Worm (Caenorhabditis elegans) whole organism, late embryonic: ENCODE data around the gene F14D2.14.

Experiments
- ceh-14 ChIP-seq: sonication (generic microtip); optimal IDR thresholded peaks from 2 replicates; lab custom pipeline; 2016; ENCODE audit warnings: missing genotype, missing genetic modification characterization, missing compliant biosample characterization
- fax-1 ChIP-seq: sonication (generic microtip); optimal IDR thresholded peaks from 2 replicates; lab custom pipeline; 2016; ENCODE audit warnings: missing genotype, missing genetic modification characterization, missing compliant biosample characterization
- rnt-1 ChIP-seq: sonication (generic microtip); optimal IDR thresholded peaks from 2 replicates; lab custom pipeline; 2016; ENCODE audit warnings: missing genetic modification characterization, missing compliant biosample characterization
- tbx-2 ChIP-seq: sonication (generic microtip); optimal IDR thresholded peaks from 2 replicates; lab custom pipeline; 2016; ENCODE audit warnings: missing genetic modification characterization, missing compliant biosample characterization
- unc-55 ChIP-seq: sonication (generic microtip); optimal IDR thresholded peaks from 2 replicates; lab custom pipeline; 2017; ENCODE audit warnings: missing biosample characterization, missing genetic modification reagents, missing genetic modification characterization

DNA sequence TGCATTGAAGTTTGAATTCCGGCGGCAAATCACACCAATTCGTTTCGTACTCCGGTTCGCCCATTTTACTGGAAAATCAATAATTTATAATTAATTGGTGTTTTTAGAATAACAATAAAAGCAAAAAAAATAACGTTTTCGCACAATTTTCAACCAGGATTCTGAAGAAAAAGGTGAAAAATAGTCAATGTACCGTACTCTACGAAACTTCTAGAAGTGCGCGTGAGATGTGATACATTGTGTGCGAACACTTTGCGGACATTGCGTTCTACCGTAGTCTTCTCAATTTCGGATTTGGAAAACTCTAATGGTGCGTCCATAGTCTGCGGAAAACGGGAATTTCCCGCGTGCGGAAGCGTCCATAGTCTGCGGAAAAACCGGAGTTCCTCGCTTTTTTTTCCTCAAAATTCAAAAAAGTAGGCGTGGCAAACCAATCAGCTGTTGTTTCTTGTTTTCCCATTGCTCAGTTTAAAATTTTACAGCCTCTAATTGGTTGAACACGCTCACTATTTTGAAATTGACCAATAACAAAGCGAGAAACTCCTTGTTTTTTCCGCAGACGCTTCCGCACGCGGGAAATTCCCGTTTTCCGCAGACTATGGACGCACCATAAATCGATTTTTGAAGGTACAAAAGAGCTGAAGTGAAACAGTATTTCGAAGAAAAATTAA is at the start of gene F14D2.14, which contains the start of gene bath-29:
- no peak for TF ChIP-seq unc-55
- no peak for TF ChIP-seq ceh-14
- TF ChIP-seq fax-1 (tag; lab: Kevin White, UChicago) = no peak
- TF ChIP-seq tbx-2 (tag; lab: Kevin White, UChicago) = no peak
- TF ChIP-seq rnt-1 = no peak
